Worm (Caenorhabditis elegans) whole organism, midembryonic: Measurements from ENCODE around the gene K09F5.4.

Source experiments
- flt-1 ChIP-seq: fragments of 200-800 bp; sonication (Bioruptor generic); IDR thresholded peaks from 2 replicates; pipeline ENCODE4 v1.3.6; 2022; ENCODE audit warnings: missing genetic modification characterization, missing compliant biosample characterization
- ref-1 ChIP-seq: fragments of 200-800 bp; sonication (Bioruptor generic); conservative IDR thresholded peaks from 2 replicates; pipeline ENCODE4 v1.3.6; 2022; ENCODE audit warnings: missing genetic modification reagents, missing genetic modification characterization, missing compliant biosample characterization

- TF ChIP-seq flt-1 (no peak), ref-1 (GFP tag; lab: Robert Waterston, UW) (no peak)
Measured at ce11 chrX:7752770-7753169, 42.2 kb upstream of the K09F5.4 start, which contains the start of gene deg-1.
